Fruit fly (Drosophila melanogaster) whole organism, prepupa: Measurements from ENCODE around the gene CG6059.

ENCODE experiments used
- Blimp-1 ChIP-seq: fragments of 200-800 bp; sonication (Bioruptor generic); optimal IDR thresholded peaks from 3 replicates; lab custom pipeline; 2017; ENCODE audit warnings: missing biosample characterization, missing genetic modification characterization, mild to moderate bottlenecking, moderate library complexity, missing genetic modification reagents
- CG10631 ChIP-seq: fragments of 200-800 bp; sonication (Bioruptor generic); optimal IDR thresholded peaks from 2 replicates; lab custom pipeline; 2016; ENCODE audit warnings: missing biosample characterization, missing genetic modification characterization
- CG10669 ChIP-seq: fragments of 200-800 bp; sonication (Bioruptor generic); optimal IDR thresholded peaks from 3 replicates; lab custom pipeline; 2018; ENCODE audit warnings: missing biosample characterization, mild to moderate bottlenecking, missing genetic modification characterization, moderate library complexity
- CG11294 ChIP-seq: fragments of 200-800 bp; sonication (Bioruptor generic); IDR thresholded peaks from 2 replicates; pipeline ENCODE4 v1.3.6; 2022; ENCODE audit warnings: missing biosample characterization, missing genetic modification characterization
- CG11762 ChIP-seq: fragments of 200-800 bp; sonication (Bioruptor generic); optimal IDR thresholded peaks from 3 replicates; lab custom pipeline; 2016; ENCODE audit warnings: missing biosample characterization, missing genetic modification characterization; ENCODE audit not compliant: insufficient read depth
- CG11902 ChIP-seq: fragments of 200-800 bp; sonication (Bioruptor generic); optimal IDR thresholded peaks from 3 replicates; lab custom pipeline; 2016; ENCODE audit warnings: missing biosample characterization, missing genetic modification characterization
- CG15336 ChIP-seq: fragments of 200-800 bp; sonication (Bioruptor generic); IDR thresholded peaks from 2 replicates; pipeline ENCODE4 v1.3.6; 2022; ENCODE audit warnings: missing biosample characterization, missing genetic modification characterization
- CG1621 ChIP-seq: fragments of 200-800 bp; sonication (Bioruptor generic); optimal IDR thresholded peaks from 3 replicates; lab custom pipeline; 2018; ENCODE audit warnings: missing biosample characterization, mild to moderate bottlenecking, missing genetic modification characterization
- CG3032 ChIP-seq: fragments of 200-800 bp; optimal IDR thresholded peaks from 2 replicates; lab custom pipeline; 2019; ENCODE audit warnings: missing biosample characterization, mild to moderate bottlenecking, missing genetic modification characterization, moderate library complexity
- CG31627 ChIP-seq: fragments of 200-800 bp; sonication (Bioruptor generic); optimal IDR thresholded peaks from 3 replicates; lab custom pipeline; 2016; ENCODE audit warnings: missing biosample characterization, missing genetic modification characterization
- CG32006 ChIP-seq: fragments of 200-800 bp; sonication (Bioruptor generic); optimal IDR thresholded peaks from 3 replicates; lab custom pipeline; 2017; ENCODE audit warnings: missing biosample characterization, mild to moderate bottlenecking, missing genetic modification characterization
- CG34406 ChIP-seq: fragments of 200-800 bp; sonication (Bioruptor generic); optimal IDR thresholded peaks from 3 replicates; lab custom pipeline; 2016; ENCODE audit warnings: missing biosample characterization, missing genetic modification characterization
- CG3919 ChIP-seq: fragments of 200-800 bp; sonication (Bioruptor generic); optimal IDR thresholded peaks from 3 replicates; lab custom pipeline; 2016; ENCODE audit warnings: missing biosample characterization, missing genetic modification characterization
- CG4318 ChIP-seq: fragments of 200-800 bp; sonication (Bioruptor generic); optimal IDR thresholded peaks from 3 replicates; lab custom pipeline; 2017; ENCODE audit warnings: missing biosample characterization, mild to moderate bottlenecking, missing genetic modification characterization
- CG6163 ChIP-seq: fragments of 200-800 bp; sonication (Bioruptor generic); IDR thresholded peaks from 3 replicates; pipeline ENCODE4 v1.3.6; 2022; ENCODE audit warnings: missing biosample characterization, missing genetic modification characterization
- CG6276 ChIP-seq: fragments of 200-800 bp; sonication (Bioruptor generic); optimal IDR thresholded peaks from 2 replicates; lab custom pipeline; 2017; ENCODE audit warnings: missing biosample characterization, mild to moderate bottlenecking, missing genetic modification characterization
- CG6792 ChIP-seq: fragments of 200-800 bp; sonication (Bioruptor generic); optimal IDR thresholded peaks from 3 replicates; lab custom pipeline; 2016; ENCODE audit warnings: missing biosample characterization, missing genetic modification characterization
- CG6808 ChIP-seq: fragments of 200-800 bp; sonication (Bioruptor generic); optimal IDR thresholded peaks from 3 replicates; lab custom pipeline; 2017; ENCODE audit warnings: missing biosample characterization, missing genetic modification characterization, mild to moderate bottlenecking, moderate library complexity, missing genetic modification reagents
- CG6854 ChIP-seq: fragments of 200-800 bp; sonication (Bioruptor generic); optimal IDR thresholded peaks from 2 replicates; lab custom pipeline; 2017; ENCODE audit warnings: missing biosample characterization, mild to moderate bottlenecking, missing genetic modification characterization
- CG7368 ChIP-seq: fragments of 200-800 bp; sonication (Bioruptor generic); optimal IDR thresholded peaks from 3 replicates; lab custom pipeline; 2016; ENCODE audit warnings: missing biosample characterization, missing genetic modification characterization
- CG8119 ChIP-seq: fragments of 200-800 bp; sonication (Bioruptor generic); IDR thresholded peaks from 3 replicates; pipeline ENCODE4 v1.3.6; 2022; ENCODE audit warnings: missing biosample characterization, missing genetic modification characterization
- CG9139 ChIP-seq: fragments of 200-800 bp; sonication (Bioruptor generic); optimal IDR thresholded peaks from 3 replicates; lab custom pipeline; 2017; ENCODE audit warnings: missing biosample characterization, mild to moderate bottlenecking, missing genetic modification characterization
- Eip75B ChIP-seq: fragments of 200-800 bp; sonication (Bioruptor generic); optimal IDR thresholded peaks from 3 replicates; lab custom pipeline; 2016; ENCODE audit warnings: missing biosample characterization, missing genetic modification characterization
- Eip93F ChIP-seq: fragments of 200-800 bp; sonication (Bioruptor generic); optimal IDR thresholded peaks from 2 replicates; lab custom pipeline; 2016; ENCODE audit warnings: missing biosample characterization, mild to moderate bottlenecking, missing genetic modification characterization
- Ets21C ChIP-seq: fragments of 200-800 bp; sonication (Bioruptor generic); optimal IDR thresholded peaks from 3 replicates; lab custom pipeline; 2016; ENCODE audit warnings: missing biosample characterization, missing genetic modification characterization
- Ets96B ChIP-seq: fragments of 200-800 bp; optimal IDR thresholded peaks from 2 replicates; lab custom pipeline; 2019; ENCODE audit warnings: missing biosample characterization, mild to moderate bottlenecking, missing genetic modification characterization, moderate library complexity
- Gug ChIP-seq: fragments of 200-800 bp; sonication (Bioruptor generic); IDR thresholded peaks from 2 replicates; pipeline ENCODE4 v1.3.6; 2022; ENCODE audit warnings: missing biosample characterization, missing genetic modification characterization
- Hr38 ChIP-seq: sonication (Bioruptor generic); optimal IDR thresholded peaks from 2 replicates; lab custom pipeline; 2016; ENCODE audit warnings: missing biosample characterization, missing genetic modification characterization
- Hr39 ChIP-seq: fragments of 200-800 bp; sonication (Bioruptor generic); optimal IDR thresholded peaks from 2 replicates; lab custom pipeline; 2016; ENCODE audit warnings: missing biosample characterization, missing genetic modification characterization
- Hr4 ChIP-seq: fragments of 200-800 bp; sonication (Bioruptor generic); optimal IDR thresholded peaks from 3 replicates; lab custom pipeline; 2016; ENCODE audit warnings: missing biosample characterization, missing genetic modification characterization
- Met ChIP-seq: fragments of 200-800 bp; sonication (Bioruptor generic); optimal IDR thresholded peaks from 3 replicates; lab custom pipeline; 2016; ENCODE audit warnings: missing biosample characterization, missing genetic modification characterization
- OdsH ChIP-seq: fragments of 200-800 bp; sonication (Bioruptor generic); optimal IDR thresholded peaks from 3 replicates; lab custom pipeline; 2016; ENCODE audit warnings: missing biosample characterization, missing genetic modification characterization
- Smox ChIP-seq: fragments of 200-800 bp; sonication (Bioruptor generic); optimal IDR thresholded peaks from 3 replicates; lab custom pipeline; 2016; ENCODE audit warnings: missing biosample characterization, missing genetic modification characterization
- Sox102F ChIP-seq: fragments of 200-800 bp; sonication (Bioruptor generic); optimal IDR thresholded peaks from 2 replicates; lab custom pipeline; 2016; ENCODE audit warnings: missing biosample characterization, mild to moderate bottlenecking, missing genetic modification characterization
- Sox15 ChIP-seq: fragments of 200-800 bp; sonication (Bioruptor generic); optimal IDR thresholded peaks from 3 replicates; lab custom pipeline; 2016; ENCODE audit warnings: missing biosample characterization, missing genetic modification characterization
- acj6 ChIP-seq: fragments of 200-800 bp; sonication (Bioruptor generic); optimal IDR thresholded peaks from 3 replicates; lab custom pipeline; 2016; ENCODE audit warnings: missing biosample characterization, missing genetic modification characterization
- cyc ChIP-seq: fragments of 200-800 bp; sonication (Bioruptor generic); optimal IDR thresholded peaks from 3 replicates; lab custom pipeline; 2016; ENCODE audit warnings: missing biosample characterization, missing genetic modification characterization
- dsx ChIP-seq: fragments of 200-800 bp; optimal IDR thresholded peaks from 3 replicates; lab custom pipeline; 2019; ENCODE audit warnings: missing biosample characterization, mild to moderate bottlenecking, missing genetic modification characterization, moderate library complexity; ENCODE audit not compliant: poor library complexity, severe bottlenecking
- eg ChIP-seq: fragments of 200-800 bp; sonication (Bioruptor generic); IDR thresholded peaks from 3 replicates; pipeline ENCODE4 v1.3.6; 2022; ENCODE audit warnings: missing biosample characterization, missing genetic modification characterization
- esn ChIP-seq: fragments of 200-800 bp; sonication (Bioruptor generic); optimal IDR thresholded peaks from 2 replicates; lab custom pipeline; 2016; ENCODE audit warnings: missing biosample characterization, mild to moderate bottlenecking, missing genetic modification characterization, moderate library complexity
- fd59A ChIP-seq: fragments of 200-800 bp; sonication (Bioruptor generic); optimal IDR thresholded peaks from 2 replicates; lab custom pipeline; 2017; ENCODE audit warnings: missing biosample characterization, mild to moderate bottlenecking, missing genetic modification characterization, missing genetic modification reagents
- fd85E ChIP-seq: fragments of 200-800 bp; sonication (Bioruptor generic); optimal IDR thresholded peaks from 3 replicates; lab custom pipeline; 2016; ENCODE audit warnings: missing biosample characterization, missing genetic modification characterization
- fkh ChIP-seq: fragments of 200-800 bp; sonication (Bioruptor generic); optimal IDR thresholded peaks from 3 replicates; lab custom pipeline; 2017; ENCODE audit warnings: missing biosample characterization, mild to moderate bottlenecking, missing genetic modification characterization, moderate library complexity
- lz ChIP-seq: fragments of 200-800 bp; sonication (Bioruptor generic); optimal IDR thresholded peaks from 3 replicates; lab custom pipeline; 2016; ENCODE audit warnings: missing biosample characterization, missing genetic modification characterization
- net ChIP-seq: fragments of 200-800 bp; sonication (Bioruptor generic); optimal IDR thresholded peaks from 3 replicates; lab custom pipeline; 2016; ENCODE audit warnings: missing biosample characterization, missing genetic modification characterization
- pdm3 ChIP-seq: fragments of 200-800 bp; sonication (Bioruptor generic); optimal IDR thresholded peaks from 3 replicates; lab custom pipeline; 2016; ENCODE audit warnings: missing biosample characterization, missing genetic modification characterization
- salr ChIP-seq, 2 experiments: fragments of 200-800 bp; sonication (Bioruptor generic); optimal IDR thresholded peaks; 3 replicates each; lab custom pipeline; 2016 to 2018; ENCODE audit warnings: missing biosample characterization in 2 of 2, missing genetic modification characterization in 2 of 2, mild to moderate bottlenecking in 1 of 2
- spab ChIP-seq: fragments of 200-800 bp; sonication (Bioruptor generic); optimal IDR thresholded peaks from 2 replicates; lab custom pipeline; 2017; ENCODE audit warnings: missing biosample characterization, mild to moderate bottlenecking, missing genetic modification characterization, missing genetic modification reagents
- ss ChIP-seq, 2 experiments: fragments of 200-800 bp; sonication (Bioruptor generic); optimal IDR thresholded peaks; 2 replicates in 1 of 2; 3 replicates in 1 of 2; lab custom pipeline; 2017 to 2018; ENCODE audit warnings: mild to moderate bottlenecking in 2 of 2, missing biosample characterization in 2 of 2, missing genetic modification characterization in 2 of 2, moderate library complexity in 1 of 2
- svp ChIP-seq: fragments of 200-800 bp; sonication (Bioruptor generic); peaks from one replicate; lab custom pipeline; 2016; ENCODE audit warnings: missing biosample characterization, missing genetic modification characterization
- topi ChIP-seq: fragments of 200-800 bp; sonication (Bioruptor generic); optimal IDR thresholded peaks from 3 replicates; lab custom pipeline; 2016; ENCODE audit warnings: missing biosample characterization, missing genetic modification characterization
- vri ChIP-seq: fragments of 200-800 bp; sonication (Bioruptor generic); optimal IDR thresholded peaks from 3 replicates; lab custom pipeline; 2016; ENCODE audit warnings: missing biosample characterization, mild to moderate bottlenecking, missing genetic modification characterization

CG6059 gene

dm6 chr3R:27139963-27140362 is 15.5 kb upstream of the CG6059 start:
- TF ChIP-seq CG3919 (GFP tag; lab: Kevin White, UChicago) (peak; percentile 58), Eip93F (GFP tag; lab: Kevin White, UChicago) (peak; percentile 62), Hr4 (GFP tag; lab: Kevin White, UChicago) (peak; percentile 54), fkh (no peak), CG6163 (GFP tag; lab: Robert Waterston, UW) (peak; percentile 38; the same call in 1 of the 3 replicates), CG8119 (GFP tag; lab: Robert Waterston, UW) (no peak), pdm3 (GFP tag; lab: Kevin White, UChicago) (peak; percentile 68), CG11294 (GFP tag; lab: Robert Waterston, UW) (no peak), Hr38 (GFP tag; lab: Kevin White, UChicago) (no peak), vri (peak; percentile 49), Met (peak; percentile 69), eg (GFP tag; lab: Robert Waterston, UW) (peak; percentile 32; the same call in 1 of the 3 replicates), CG6808 (peak; percentile 12), Sox15 (GFP tag; lab: Kevin White, UChicago) (peak; percentile 82), CG32006 (peak; percentile 74), CG31627 (GFP tag; lab: Kevin White, UChicago) (peak; percentile 78), CG6792 (peak; percentile 69), CG6854 (GFP tag; lab: Kevin White, UChicago) (peak; percentile 21), CG1621 (tag; lab: Kevin White, UChicago) (peak; percentile 15), Ets96B (tag; lab: Kevin White, UChicago) (peak; percentile 39), Sox102F (GFP tag; lab: Kevin White, UChicago) (peak; percentile 66), esn (GFP tag; lab: Kevin White, UChicago) (peak; percentile 75), CG4318 (GFP tag; lab: Kevin White, UChicago) (peak; percentile 37), OdsH (GFP tag; lab: Kevin White, UChicago) (peak; percentile 57), CG15336 (GFP tag; lab: Robert Waterston, UW) (peak; percentile 52; the same call in 1 of the 2 replicates), CG34406 (GFP tag; lab: Kevin White, UChicago) (peak; percentile 72), Eip75B (GFP tag; lab: Kevin White, UChicago) (peak; percentile 75), CG7368 (GFP tag; lab: Kevin White, UChicago) (peak; percentile 51), CG10669 (peak; percentile 68), Hr39 (GFP tag; lab: Kevin White, UChicago) (peak; percentile 69), CG9139 (no peak), CG6276 (peak; percentile 26), svp (GFP tag; lab: Kevin White, UChicago) (peak; percentile 88), Ets21C (GFP tag; lab: Kevin White, UChicago) (peak; percentile 65), Blimp-1 (peak; percentile 48), salr (GFP tag; optimal IDR thresholded peaks at IDR 0.05; lab: Kevin White, UChicago) (peak in 1 of 2 experiments; percentile 45), dsx (GFP tag; lab: Kevin White, UChicago) (peak; percentile 14), cyc (GFP tag; lab: Kevin White, UChicago) (peak; percentile 69), CG11902 (GFP tag; lab: Kevin White, UChicago) (peak; percentile 72), net (GFP tag; lab: Kevin White, UChicago) (peak; percentile 38), Gug (GFP tag; lab: Robert Waterston, UW) (no peak), lz (GFP tag; lab: Kevin White, UChicago) (peak; percentile 82), Smox (GFP tag; lab: Kevin White, UChicago) (peak; percentile 68), ss (GFP tag; optimal IDR thresholded peaks at IDR 0.05; lab: Kevin White, UChicago) (peak in 1 of 2 experiments; percentile 55), acj6 (GFP tag; lab: Kevin White, UChicago) (peak; percentile 62), fd59A (peak; percentile 13), CG10631 (GFP tag; lab: Kevin White, UChicago) (peak; percentile 37), spab (GFP tag; lab: Kevin White, UChicago) (peak; percentile 26), CG11762 (peak; percentile 41), fd85E (GFP tag; lab: Kevin White, UChicago) (no peak), CG3032 (tag; lab: Kevin White, UChicago) (peak; percentile 45), topi (GFP tag; lab: Kevin White, UChicago) (peak; percentile 80)
